Worm (Caenorhabditis elegans) whole organism, L4/young adult: Measurements from ENCODE around the gene str-263.

Experiments
- dao-5 ChIP-seq: sonication (generic microtip); optimal IDR thresholded peaks from 2 replicates; lab custom pipeline; 2016; ENCODE audit warnings: missing genotype, missing genetic modification characterization, moderate library complexity, missing compliant biosample characterization
- him-1 ChIP-seq: sonication (generic microtip); optimal IDR thresholded peaks from 2 replicates; lab custom pipeline; 2016; ENCODE audit warnings: missing genotype, missing genetic modification reagents, missing genetic modification characterization, missing compliant biosample characterization

DNA sequence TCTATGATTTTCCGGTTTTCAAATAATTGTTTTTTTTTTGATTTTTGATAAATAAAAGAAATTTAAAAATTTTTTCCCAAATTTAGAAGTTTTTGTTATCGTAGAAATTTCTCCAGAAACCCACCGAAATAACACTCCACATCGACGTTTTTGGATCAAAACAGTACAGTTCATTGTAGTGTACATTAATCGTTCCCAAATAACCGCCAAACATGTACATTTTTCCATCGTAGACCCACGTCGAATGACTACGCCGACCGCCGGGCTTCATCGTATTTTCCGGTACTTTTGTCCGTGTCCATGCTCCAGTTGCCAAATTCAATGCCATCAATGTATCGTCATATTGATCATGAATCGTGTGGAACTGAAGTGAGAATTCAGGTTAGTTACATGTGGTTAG lies 41.1 kb downstream of the str-263 start, which contains the start of gene F53E4.2:
- TF ChIP-seq dao-5 = no peak
- TF ChIP-seq him-1 (tag; lab: Kevin White, UChicago) = no peak
